Worm (Caenorhabditis elegans) whole organism, L1 larva: ENCODE results near the gene F19C6.4.

Experiments
- C16A3.4 ChIP-seq: fragments of 150-350 bp; optimal IDR thresholded peaks from 2 replicates; lab custom pipeline; 2014; ENCODE audit warnings: missing biosample characterization, missing genetic modification characterization
- F16B12.6 ChIP-seq: fragments of 150-350 bp; optimal IDR thresholded peaks from 2 replicates; lab custom pipeline; 2014; ENCODE audit warnings: missing biosample characterization, missing genetic modification characterization
- Y116A8C.19 ChIP-seq: sonication (generic microtip); optimal IDR thresholded peaks from 2 replicates; lab custom pipeline; 2016; ENCODE audit warnings: missing compliant biosample characterization, missing genetic modification characterization, borderline replicate concordance
- aha-1 ChIP-seq: fragments of 150-350 bp; optimal IDR thresholded peaks from 2 replicates; lab custom pipeline; 2014; ENCODE audit warnings: missing biosample characterization, missing genetic modification characterization
- aly-2 ChIP-seq: fragments of 150-350 bp; optimal IDR thresholded peaks from 2 replicates; lab custom pipeline; 2014; ENCODE audit warnings: missing biosample characterization, missing genetic modification characterization
- blmp-1 ChIP-seq: fragments of 150-350 bp; optimal IDR thresholded peaks from 2 replicates; lab custom pipeline; 2014; ENCODE audit warnings: missing biosample characterization, missing genetic modification characterization
- ceh-8 ChIP-seq: fragments of 200-800 bp; sonication (Bioruptor generic); optimal IDR thresholded peaks from 2 replicates; lab custom pipeline; 2018; ENCODE audit warnings: mild to moderate bottlenecking, missing genetic modification characterization, moderate library complexity, missing compliant biosample characterization
- efl-1 ChIP-seq, 4 experiments: fragments of 150-350 bp; optimal IDR thresholded peaks in 3 of 4; peaks in 1 of 4; 1 replicate in 1 of 4; 2 replicates in 3 of 4; lab custom pipeline; 2014; ENCODE audit warnings: missing biosample characterization in 2 of 4, missing genetic modification characterization in 2 of 4, missing genetic modification reagents in 2 of 4
- egl-13 ChIP-seq: sonication (generic microtip); optimal IDR thresholded peaks from 2 replicates; lab custom pipeline; 2016; ENCODE audit warnings: missing genotype, missing genetic modification reagents, missing genetic modification characterization, missing compliant biosample characterization
- egl-27 ChIP-seq, 2 experiments: fragments of 150-350 bp in 1 of 2; sonication (generic microtip); optimal IDR thresholded peaks; 3 replicates each; lab custom pipeline; 2017 to 2018; ENCODE audit warnings: missing biosample characterization in 2 of 2, missing genetic modification characterization in 2 of 2, missing genetic modification reagents in 2 of 2
- elt-2 ChIP-seq: sonication (generic microtip); optimal IDR thresholded peaks from 2 replicates; lab custom pipeline; 2016; ENCODE audit warnings: missing genetic modification characterization, mild to moderate bottlenecking, inconsistent platforms, missing compliant biosample characterization, missing genetic modification reagents
- elt-3 ChIP-seq, 6 experiments: fragments of 150-350 bp in 1 of 6; sonication (generic microtip); optimal IDR thresholded peaks; 2 replicates each; lab custom pipeline; 2017 to 2018; ENCODE audit warnings: missing biosample characterization in 6 of 6, missing genetic modification characterization in 6 of 6, inconsistent platforms in 1 of 6
- fkh-4 ChIP-seq: sonication (generic microtip); optimal IDR thresholded peaks from 2 replicates; lab custom pipeline; 2016; ENCODE audit warnings: missing compliant biosample characterization, missing genetic modification characterization, borderline replicate concordance
- fos-1 ChIP-seq: fragments of 150-350 bp; optimal IDR thresholded peaks from 2 replicates; lab custom pipeline; 2014; ENCODE audit warnings: missing biosample characterization, missing genetic modification characterization
- hlh-17 ChIP-seq: fragments of 200-800 bp; sonication (Bioruptor generic); optimal IDR thresholded peaks from 2 replicates; lab custom pipeline; 2018; ENCODE audit warnings: missing genetic modification characterization, mild to moderate bottlenecking, missing compliant biosample characterization, moderate library complexity, borderline replicate concordance
- irx-1 ChIP-seq: sonication (generic microtip); optimal IDR thresholded peaks from 2 replicates; lab custom pipeline; 2016; ENCODE audit warnings: missing genetic modification characterization, missing compliant biosample characterization
- lin-39 ChIP-seq: fragments of 150-350 bp; optimal IDR thresholded peaks from 2 replicates; lab custom pipeline; 2014; ENCODE audit warnings: missing biosample characterization, missing genetic modification reagents, missing genetic modification characterization
- lir-3 ChIP-seq: sonication (generic microtip); optimal IDR thresholded peaks from 2 replicates; lab custom pipeline; 2016; ENCODE audit warnings: mild to moderate bottlenecking, missing genetic modification characterization, moderate library complexity, missing compliant biosample characterization; ENCODE audit not compliant: poor library complexity
- lsy-2 ChIP-seq, 2 experiments: fragments of 150-350 bp; optimal IDR thresholded peaks; 2 replicates each; lab custom pipeline; 2014; ENCODE audit warnings: missing biosample characterization in 2 of 2, missing genetic modification characterization in 2 of 2
- mab-9 ChIP-seq: fragments of 200-800 bp; sonication (Bioruptor generic); IDR thresholded peaks from 2 replicates; pipeline ENCODE4 v1.3.6; 2022; ENCODE audit warnings: missing genetic modification reagents, missing genetic modification characterization, missing compliant biosample characterization
- mep-1 ChIP-seq: fragments of 150-350 bp; optimal IDR thresholded peaks from 2 replicates; lab custom pipeline; 2014; ENCODE audit warnings: missing biosample characterization, missing genetic modification characterization
- nhr-11 ChIP-seq: fragments of 150-350 bp; optimal IDR thresholded peaks from 2 replicates; lab custom pipeline; 2014; ENCODE audit warnings: missing biosample characterization, missing genetic modification characterization
- nhr-12 ChIP-seq: sonication (generic microtip); optimal IDR thresholded peaks from 2 replicates; lab custom pipeline; 2017; ENCODE audit warnings: missing biosample characterization, missing genetic modification characterization
- nhr-20 ChIP-seq: sonication (generic microtip); optimal IDR thresholded peaks from 2 replicates; lab custom pipeline; 2016; ENCODE audit warnings: mild to moderate bottlenecking, missing genetic modification characterization, missing compliant biosample characterization
- nhr-28 ChIP-seq: fragments of 150-350 bp; optimal IDR thresholded peaks from 2 replicates; lab custom pipeline; 2014; ENCODE audit warnings: missing biosample characterization, missing genetic modification characterization
- nhr-47 ChIP-seq: sonication (generic microtip); optimal IDR thresholded peaks from 2 replicates; lab custom pipeline; 2016; ENCODE audit warnings: mild to moderate bottlenecking, missing genetic modification characterization, moderate library complexity, missing compliant biosample characterization
- nhr-71 ChIP-seq: sonication (generic microtip); optimal IDR thresholded peaks from 2 replicates; lab custom pipeline; 2016; ENCODE audit warnings: mild to moderate bottlenecking, missing genetic modification characterization, moderate library complexity, missing compliant biosample characterization
- nhr-85 ChIP-seq: sonication (generic microtip); peaks from one replicate; lab custom pipeline; 2016; ENCODE audit warnings: missing genetic modification characterization, inconsistent platforms, missing compliant biosample characterization
- nhr-90 ChIP-seq: sonication (generic microtip); optimal IDR thresholded peaks from 2 replicates; lab custom pipeline; 2016; ENCODE audit warnings: mild to moderate bottlenecking, missing genetic modification characterization, missing compliant biosample characterization; ENCODE audit not compliant: poor library complexity
- pag-3 ChIP-seq: sonication (generic microtip); optimal IDR thresholded peaks from 2 replicates; lab custom pipeline; 2017; ENCODE audit warnings: missing genetic modification characterization, mild to moderate bottlenecking, missing compliant biosample characterization, antibody characterized with exemption, borderline replicate concordance; ENCODE audit not compliant: insufficient read depth
- rnt-1 ChIP-seq: sonication (generic microtip); optimal IDR thresholded peaks from 2 replicates; lab custom pipeline; 2016; ENCODE audit warnings: mild to moderate bottlenecking, missing genetic modification characterization, moderate library complexity, missing compliant biosample characterization
- snpc-4 ChIP-seq: fragments of 150-350 bp; optimal IDR thresholded peaks from 2 replicates; lab custom pipeline; 2014; ENCODE audit warnings: missing biosample characterization, missing genetic modification characterization
- sox-4 ChIP-seq: sonication (generic microtip); optimal IDR thresholded peaks from 2 replicates; lab custom pipeline; 2016; ENCODE audit warnings: missing genetic modification characterization, missing compliant biosample characterization
- swsn-7 ChIP-seq: sonication (generic microtip); optimal IDR thresholded peaks from 2 replicates; lab custom pipeline; 2016; ENCODE audit warnings: missing genetic modification characterization, missing compliant biosample characterization
- tbx-2 ChIP-seq: sonication (generic microtip); optimal IDR thresholded peaks from 2 replicates; lab custom pipeline; 2016; ENCODE audit warnings: missing genetic modification characterization, missing compliant biosample characterization
- tlp-1 ChIP-seq: fragments of 150-350 bp; optimal IDR thresholded peaks from 2 replicates; lab custom pipeline; 2014; ENCODE audit warnings: missing biosample characterization, missing genetic modification characterization
- unc-86 ChIP-seq: sonication (generic microtip); optimal IDR thresholded peaks from 2 replicates; lab custom pipeline; 2016; ENCODE audit warnings: missing genetic modification characterization, missing compliant biosample characterization
- vab-15 ChIP-seq: sonication (generic microtip); optimal IDR thresholded peaks from 2 replicates; lab custom pipeline; 2017; ENCODE audit warnings: missing genotype, mild to moderate bottlenecking, missing genetic modification characterization, missing compliant biosample characterization
- zip-4 ChIP-seq: fragments of 200-800 bp; sonication (Bioruptor generic); optimal IDR thresholded peaks from 2 replicates; lab custom pipeline; 2018; ENCODE audit warnings: mild to moderate bottlenecking, missing genetic modification characterization, moderate library complexity, missing compliant biosample characterization
- ztf-4 ChIP-seq: fragments of 150-350 bp; optimal IDR thresholded peaks from 2 replicates; lab custom pipeline; 2014; ENCODE audit warnings: missing biosample characterization, missing genetic modification characterization

The F19C6.4 gene

ce11 chrX:10049160-10049559 is 31.3 kb upstream of the F19C6.4 start, which contains the start of gene gnrr-3:
Gene gnrr-3 (plus strand): TSS chrX:10049460.
- TF ChIP-seq egl-27 (tag; optimal IDR thresholded peaks at IDR 0.05; lab: Kevin White, UChicago) = no peak
- no peak for TF ChIP-seq nhr-47
- TF ChIP-seq nhr-28 (tag; lab: Kevin White, UChicago) = no peak
- no peak for TF ChIP-seq hlh-17
- no peak for TF ChIP-seq aha-1 (tag; lab: Kevin White, UChicago)

ce11 chrX:10047325-10047724 is 29.5 kb upstream of the F19C6.4 start, which contains the start of gene ZC374.2:
Gene ZC374.2 (minus strand): TSS chrX:10047425.
- no peak for TF ChIP-seq nhr-71 (tag; lab: Kevin White, UChicago)
- no peak for TF ChIP-seq zip-4 (GFP tag; lab: Kevin White, UChicago)
- TF ChIP-seq irx-1 (tag; lab: Kevin White, UChicago) = no peak
- no peak for TF ChIP-seq elt-3 (tag; optimal IDR thresholded peaks at IDR 0.05; lab: Kevin White, UChicago)
- TF ChIP-seq nhr-47 = no peak
- TF ChIP-seq, all 84 proteins: peak for 0

- TF ChIP-seq mep-1 (no peak), lin-39 (no peak), nhr-20 (tag; lab: Kevin White, UChicago) (no peak), pag-3 (tag; lab: Kevin White, UChicago) (no peak), ceh-8 (GFP tag; lab: Kevin White, UChicago) (no peak), C16A3.4 (no peak), tbx-2 (no peak), blmp-1 (no peak)
- TF ChIP-seq, all 84 proteins: peak for 0
Measured at ce11 chrX:10044473-10044872, 26.6 kb upstream of the F19C6.4 start.

- TF ChIP-seq unc-86 (tag; lab: Kevin White, UChicago) (no peak), elt-2 (tag; lab: Kevin White, UChicago) (peak; percentile 31), sox-4 (tag; lab: Kevin White, UChicago) (no peak), efl-1 (optimal IDR thresholded peaks at IDR 0.05; lab: Kevin White, UChicago) (no peak), efl-1 (GFP tag; optimal IDR thresholded peaks at IDR 0.05 in 1 of 2; lab: Kevin White, UChicago) (peak in 1 of 2 experiments; percentile 55), nhr-11 (tag; lab: Kevin White, UChicago) (no peak), lir-3 (tag; lab: Kevin White, UChicago) (no peak), fos-1 (no peak), nhr-71 (tag; lab: Kevin White, UChicago) (no peak), rnt-1 (tag; lab: Kevin White, UChicago) (no peak)
Measured at ce11 chrX:10030836-10031235, 13.0 kb upstream of the F19C6.4 start, which contains the start of gene sek-6. Gene sek-6 (plus strand): TSS chrX:10031150.

- no peak for TF ChIP-seq blmp-1
- no peak for TF ChIP-seq nhr-12 (tag; lab: Kevin White, UChicago)
- no peak for TF ChIP-seq vab-15 (tag; lab: Kevin White, UChicago)
- no peak for TF ChIP-seq Y116A8C.19 (tag; lab: Kevin White, UChicago)
- TF ChIP-seq nhr-28 (tag; lab: Kevin White, UChicago) = no peak
- TF ChIP-seq F16B12.6 (tag; lab: Kevin White, UChicago) = no peak
- no peak for TF ChIP-seq aly-2 (tag; lab: Kevin White, UChicago)
- TF ChIP-seq ceh-8 (GFP tag; lab: Kevin White, UChicago) = no peak
- TF ChIP-seq tbx-2 = no peak
- no peak for TF ChIP-seq pag-3 (tag; lab: Kevin White, UChicago)
- no peak for TF ChIP-seq fkh-4 (tag; lab: Kevin White, UChicago)
Measured at ce11 chrX:10027556-10027955, 9.7 kb upstream of the F19C6.4 start, which contains the start of gene mkk-4. Gene mkk-4 (plus strand): TSS chrX:10027856.

- TF ChIP-seq mab-9 (no peak), swsn-7 (tag; lab: Kevin White, UChicago) (peak; percentile 60), lsy-2 (tag; optimal IDR thresholded peaks at IDR 0.05; lab: Kevin White, UChicago) (peak in 1 of 2 experiments; percentile 71), zip-4 (GFP tag; lab: Kevin White, UChicago) (no peak), nhr-90 (tag; lab: Kevin White, UChicago) (peak; percentile 26), egl-13 (no peak), elt-3 (tag; optimal IDR thresholded peaks at IDR 0.05; lab: Kevin White, UChicago) (peak in 3 of 6 experiments; percentile 41 to 65 (median 64)), lir-3 (tag; lab: Kevin White, UChicago) (no peak), aly-2 (tag; lab: Kevin White, UChicago) (no peak), fos-1 (peak; percentile 23), efl-1 (optimal IDR thresholded peaks at IDR 0.05; lab: Kevin White, UChicago) (peak; percentile 18 to 42), efl-1 (GFP tag; optimal IDR thresholded peaks at IDR 0.05 in 1 of 2; lab: Kevin White, UChicago) (peak in 1 of 2 experiments; percentile 81), unc-86 (tag; lab: Kevin White, UChicago) (no peak), snpc-4 (no peak), ztf-4 (no peak), pag-3 (tag; lab: Kevin White, UChicago) (no peak), blmp-1 (peak; percentile 92), nhr-85 (tag; lab: Kevin White, UChicago) (peak; percentile 86), tlp-1 (no peak)
Measured at ce11 chrX:10026347-10026746, 8.5 kb upstream of the F19C6.4 start.
